Fruit fly (Drosophila melanogaster) whole organism, embryonic: ENCODE data around the gene Rbf2.
A peak's percentile ranks its signal among the peaks of the same experiment; 100 is the strongest.

Source experiments
- Adf1 ChIP-seq: fragments of 200-800 bp; sonication (Bioruptor generic); IDR thresholded peaks from 2 replicates; pipeline ENCODE4 v1.3.6; 2022; ENCODE audit warnings: missing biosample characterization, missing genetic modification characterization
- Asciz ChIP-seq: fragments of 200-800 bp; sonication (Bioruptor generic); optimal IDR thresholded peaks from 2 replicates; lab custom pipeline; 2017; ENCODE audit warnings: missing biosample characterization, mild to moderate bottlenecking, missing genetic modification characterization, missing genetic modification reagents
- CG11560 ChIP-seq: fragments of 200-800 bp; sonication (Bioruptor generic); IDR thresholded peaks from 3 replicates; pipeline ENCODE4 v1.3.6; 2022; ENCODE audit warnings: missing biosample characterization, missing genetic modification characterization
- CG12942 ChIP-seq: fragments of 200-800 bp; sonication (Bioruptor generic); optimal IDR thresholded peaks from 3 replicates; lab custom pipeline; 2016; ENCODE audit warnings: missing biosample characterization, missing genetic modification characterization
- CG1603 ChIP-seq: fragments of 200-800 bp; sonication (Bioruptor generic); optimal IDR thresholded peaks from 2 replicates; lab custom pipeline; 2019; ENCODE audit warnings: missing biosample characterization, mild to moderate bottlenecking, missing genetic modification characterization, moderate library complexity
- CG2120 ChIP-seq: fragments of 200-800 bp; sonication (Bioruptor generic); optimal IDR thresholded peaks from 3 replicates; lab custom pipeline; 2016; ENCODE audit warnings: missing biosample characterization, missing genetic modification characterization
- CG2875 ChIP-seq: fragments of 200-800 bp; sonication (Bioruptor generic); optimal IDR thresholded peaks from 2 replicates; lab custom pipeline; 2017; ENCODE audit warnings: missing biosample characterization, mild to moderate bottlenecking, missing genetic modification characterization, missing genetic modification reagents
- CG2889 ChIP-seq: fragments of 200-800 bp; sonication (Bioruptor generic); IDR thresholded peaks from 3 replicates; pipeline ENCODE4 v1.3.6; 2022; ENCODE audit warnings: missing biosample characterization, missing genetic modification characterization
- CG31224 ChIP-seq: fragments of 200-800 bp; sonication (Bioruptor generic); IDR thresholded peaks from 2 replicates; pipeline ENCODE4 v1.3.6; 2022; ENCODE audit warnings: missing biosample characterization, missing genetic modification characterization
- CG34422 ChIP-seq: fragments of 200-800 bp; sonication (Bioruptor generic); IDR thresholded peaks from 3 replicates; pipeline ENCODE4 v1.3.6; 2022; ENCODE audit warnings: missing biosample characterization, missing genetic modification characterization
- CG4854 ChIP-seq: fragments of 200-800 bp; sonication (Bioruptor generic); optimal IDR thresholded peaks from 2 replicates; lab custom pipeline; 2016; ENCODE audit warnings: missing biosample characterization, missing genetic modification characterization, inconsistent platforms
- CG6689 ChIP-seq: fragments of 200-800 bp; sonication (Bioruptor generic); IDR thresholded peaks from 2 replicates; pipeline ENCODE4 v1.3.6; 2022; ENCODE audit warnings: missing biosample characterization, missing genetic modification characterization
- CG6791 ChIP-seq: fragments of 200-800 bp; sonication (Bioruptor generic); IDR thresholded peaks from 3 replicates; pipeline ENCODE4 v1.3.6; 2022; ENCODE audit warnings: missing biosample characterization, missing genetic modification characterization; ENCODE audit not compliant: partially characterized antibody
- CG6813 ChIP-seq: fragments of 200-800 bp; sonication (Bioruptor generic); optimal IDR thresholded peaks from 2 replicates; lab custom pipeline; 2017; ENCODE audit warnings: missing biosample characterization, missing genetic modification characterization, mild to moderate bottlenecking, moderate library complexity, missing genetic modification reagents
- CG7372 ChIP-seq: fragments of 200-800 bp; sonication (Bioruptor generic); IDR thresholded peaks from 2 replicates; pipeline ENCODE4 v1.3.6; 2022; ENCODE audit warnings: missing biosample characterization, missing genetic modification characterization
- CG7963 ChIP-seq: fragments of 200-800 bp; sonication (Bioruptor generic); IDR thresholded peaks from 3 replicates; pipeline ENCODE4 v1.3.6; 2022; ENCODE audit warnings: missing biosample characterization, missing genetic modification characterization; ENCODE audit not compliant: partially characterized antibody
- CG8478 ChIP-seq: fragments of >200 bp; optimal IDR thresholded peaks from 2 replicates; lab custom pipeline; 2018
- Camta ChIP-seq: fragments of 200-800 bp; sonication (Bioruptor generic); optimal IDR thresholded peaks from 2 replicates; lab custom pipeline; 2016; ENCODE audit warnings: missing biosample characterization, missing genetic modification characterization
- E2f1 ChIP-seq: fragments of 200-800 bp; sonication (Bioruptor generic); IDR thresholded peaks from 2 replicates; pipeline ENCODE4 v1.3.6; 2022; ENCODE audit warnings: missing biosample characterization, missing genetic modification characterization
- Hey ChIP-seq: fragments of 200-800 bp; sonication (Bioruptor generic); optimal IDR thresholded peaks from 3 replicates; lab custom pipeline; 2018; ENCODE audit warnings: missing biosample characterization, mild to moderate bottlenecking, missing genetic modification characterization
- Hr39 ChIP-seq: fragments of >200 bp; optimal IDR thresholded peaks from 2 replicates; lab custom pipeline; 2017
- Jarid2 ChIP-seq: fragments of 200-800 bp; sonication (Bioruptor generic); optimal IDR thresholded peaks from 3 replicates; lab custom pipeline; 2017; ENCODE audit warnings: mild to moderate bottlenecking, missing biosample characterization, missing genetic modification reagents, missing genetic modification characterization
- MBD-R2 ChIP-seq: fragments of 200-800 bp; sonication (Bioruptor generic); IDR thresholded peaks from 2 replicates; pipeline ENCODE4 v1.3.6; 2022; ENCODE audit warnings: missing biosample characterization, missing genetic modification characterization
- MESR4 ChIP-seq: fragments of 200-800 bp; sonication (Bioruptor generic); optimal IDR thresholded peaks from 2 replicates; lab custom pipeline; 2018; ENCODE audit warnings: missing biosample characterization, mild to moderate bottlenecking, missing genetic modification characterization, moderate library complexity
- Med ChIP-seq: fragments of 200-800 bp; sonication (Bioruptor generic); peaks from one replicate; lab custom pipeline; 2016; ENCODE audit warnings: missing biosample characterization, missing genetic modification characterization, mild to moderate bottlenecking, inconsistent platforms, moderate library complexity
- Mes4 ChIP-seq: fragments of 200-800 bp; sonication (Bioruptor generic); optimal IDR thresholded peaks from 2 replicates; lab custom pipeline; 2016; ENCODE audit warnings: missing biosample characterization, missing genetic modification characterization
- NK7.1 ChIP-seq: fragments of 200-800 bp; sonication (Bioruptor generic); optimal IDR thresholded peaks from 3 replicates; lab custom pipeline; 2016; ENCODE audit warnings: missing biosample characterization, missing genetic modification characterization
- Sry-δ ChIP-seq: fragments of 200-800 bp; sonication (Bioruptor generic); optimal IDR thresholded peaks from 2 replicates; lab custom pipeline; 2016; ENCODE audit warnings: missing biosample characterization, missing genetic modification characterization
- cad ChIP-seq: fragments of >200 bp; optimal IDR thresholded peaks from 2 replicates; lab custom pipeline; 2017; ENCODE audit warnings: missing biosample characterization, missing genetic modification characterization
- chm ChIP-seq: fragments of 200-800 bp; sonication (Bioruptor generic); IDR thresholded peaks from 2 replicates; pipeline ENCODE4 v1.3.6; 2022; ENCODE audit warnings: missing biosample characterization, missing genetic modification characterization
- crp ChIP-seq, 2 experiments: fragments of 200-800 bp; sonication (Bioruptor generic); optimal IDR thresholded peaks; 2 replicates in 1 of 2; 3 replicates in 1 of 2; lab custom pipeline; 2017; ENCODE audit warnings: missing biosample characterization in 2 of 2, missing genetic modification characterization in 2 of 2, mild to moderate bottlenecking in 1 of 2, moderate library complexity in 1 of 2
- dimm ChIP-seq: fragments of 200-800 bp; sonication (Bioruptor generic); IDR thresholded peaks from 2 replicates; pipeline ENCODE4 v1.3.6; 2022; ENCODE audit warnings: missing biosample characterization, missing genetic modification characterization
- dpn ChIP-seq, 2 experiments: fragments of 200-800 bp; sonication (Bioruptor generic); optimal IDR thresholded peaks; 3 replicates each; lab custom pipeline; 2016; ENCODE audit warnings: missing biosample characterization in 2 of 2, missing genetic modification characterization in 2 of 2
- ken ChIP-seq: fragments of 200-800 bp; sonication (Bioruptor generic); IDR thresholded peaks from 3 replicates; pipeline ENCODE4 v1.3.6; 2022; ENCODE audit warnings: missing biosample characterization, missing genetic modification characterization
- kni ChIP-seq: fragments of 200-800 bp; sonication (Bioruptor generic); optimal IDR thresholded peaks from 3 replicates; lab custom pipeline; 2017; ENCODE audit warnings: mild to moderate bottlenecking, missing biosample characterization, missing genetic modification reagents, missing genetic modification characterization
- luna ChIP-seq: fragments of 200-800 bp; sonication (Bioruptor generic); optimal IDR thresholded peaks from 2 replicates; lab custom pipeline; 2016; ENCODE audit warnings: missing biosample characterization, missing genetic modification characterization
- nerfin-1 ChIP-seq: fragments of 200-800 bp; sonication (Bioruptor generic); optimal IDR thresholded peaks from 3 replicates; lab custom pipeline; 2019; ENCODE audit warnings: missing biosample characterization, mild to moderate bottlenecking, missing genetic modification characterization, moderate library complexity
- nerfin-2 ChIP-seq: fragments of 200-800 bp; sonication (Bioruptor generic); IDR thresholded peaks from 2 replicates; pipeline ENCODE4 v1.3.6; 2022; ENCODE audit warnings: missing biosample characterization, missing genetic modification characterization; ENCODE audit not compliant: partially characterized antibody
- nmo ChIP-seq: fragments of 200-800 bp; sonication (Bioruptor generic); optimal IDR thresholded peaks from 2 replicates; lab custom pipeline; 2018; ENCODE audit warnings: missing biosample characterization, mild to moderate bottlenecking, missing genetic modification characterization, moderate library complexity
- oc ChIP-seq: fragments of 200-800 bp; sonication (Bioruptor generic); optimal IDR thresholded peaks from 2 replicates; lab custom pipeline; 2018; ENCODE audit warnings: missing biosample characterization, mild to moderate bottlenecking, missing genetic modification characterization, moderate library complexity
- odd ChIP-seq: fragments of 200-800 bp; sonication (Bioruptor generic); optimal IDR thresholded peaks from 2 replicates; lab custom pipeline; 2017; ENCODE audit warnings: missing biosample characterization, mild to moderate bottlenecking, missing genetic modification characterization
- pfk ChIP-seq: fragments of 200-800 bp; sonication (Bioruptor generic); optimal IDR thresholded peaks from 2 replicates; lab custom pipeline; 2018; ENCODE audit warnings: missing biosample characterization, mild to moderate bottlenecking, missing genetic modification characterization, moderate library complexity
- ro ChIP-seq: fragments of 200-800 bp; sonication (Bioruptor generic); IDR thresholded peaks from 2 replicates; pipeline ENCODE4 v1.3.6; 2022; ENCODE audit warnings: missing biosample characterization, missing genetic modification characterization
- run ChIP-seq: fragments of 200-800 bp; sonication (Bioruptor generic); optimal IDR thresholded peaks from 3 replicates; lab custom pipeline; 2018; ENCODE audit warnings: missing biosample characterization, mild to moderate bottlenecking, missing genetic modification characterization
- seq ChIP-seq: fragments of 200-800 bp; sonication (Bioruptor generic); IDR thresholded peaks from 2 replicates; pipeline ENCODE4 v1.3.6; 2022; ENCODE audit warnings: missing biosample characterization, missing genetic modification characterization
- slp2 ChIP-seq: fragments of 200-800 bp; sonication (Bioruptor generic); optimal IDR thresholded peaks from 2 replicates; lab custom pipeline; 2016; ENCODE audit warnings: missing biosample characterization, missing genetic modification characterization
- tgo ChIP-seq: fragments of 200-800 bp; sonication (Bioruptor generic); IDR thresholded peaks from 3 replicates; pipeline ENCODE4 v1.3.6; 2022; ENCODE audit warnings: missing biosample characterization, missing genetic modification characterization
- trem ChIP-seq: fragments of 200-800 bp; optimal IDR thresholded peaks from 3 replicates; lab custom pipeline; 2019; ENCODE audit warnings: missing biosample characterization, mild to moderate bottlenecking, missing genetic modification characterization, moderate library complexity
- unpg ChIP-seq: fragments of 200-800 bp; sonication (Bioruptor generic); optimal IDR thresholded peaks from 3 replicates; lab custom pipeline; 2018; ENCODE audit warnings: missing biosample characterization, mild to moderate bottlenecking, missing genetic modification characterization, moderate library complexity
- vfl ChIP-seq: fragments of 200-800 bp; sonication (Bioruptor generic); optimal IDR thresholded peaks from 2 replicates; lab custom pipeline; 2016; ENCODE audit warnings: missing biosample characterization, missing genetic modification characterization
- wor ChIP-seq: fragments of 200-800 bp; sonication (Bioruptor generic); IDR thresholded peaks from 2 replicates; pipeline ENCODE4 v1.3.6; 2022; ENCODE audit warnings: missing biosample characterization, missing genetic modification characterization

Gene Rbf2

DNA sequence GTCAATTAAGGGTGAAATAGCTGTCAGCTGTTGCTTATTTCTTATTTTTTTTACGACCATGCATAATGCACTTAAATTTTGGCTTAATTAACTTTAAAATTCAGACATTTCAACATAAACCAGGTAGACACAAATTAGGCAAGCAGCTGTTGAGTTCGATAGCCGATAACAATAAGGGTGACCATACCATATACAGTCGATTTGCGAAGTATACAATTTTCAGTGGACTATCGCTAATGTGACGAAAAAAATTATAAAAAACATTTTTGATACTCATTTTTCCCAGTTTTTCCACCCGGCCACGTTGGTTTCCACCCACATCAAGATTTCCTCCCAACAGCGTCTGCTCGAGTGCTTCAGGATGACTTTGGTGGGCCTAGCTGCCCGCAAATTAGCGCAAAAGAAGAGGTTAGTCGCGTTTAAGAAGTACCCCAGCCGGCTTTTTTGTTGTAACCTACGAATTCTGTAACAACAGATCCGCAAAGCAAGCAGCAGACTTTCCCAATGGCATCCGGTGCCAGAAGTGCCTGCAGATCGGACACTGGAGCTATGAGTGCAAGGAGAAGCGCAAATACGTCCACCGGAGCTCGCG, 1.5 kb upstream of the Rbf2 start, which contains the start of the genes CG4287 and CG5516 (continued):
- TF ChIP-seq CG2875 (no peak), CG7372 (GFP tag; lab: Robert Waterston, UW) (no peak), odd (GFP tag; lab: Kevin White, UChicago) (no peak), CG6791 (peak; percentile 48; the same call in 1 of the 3 replicates), CG1603 (tag; lab: Kevin White, UChicago) (peak; percentile 54), crp (GFP tag; optimal IDR thresholded peaks at IDR 0.05; lab: Kevin White, UChicago) (peak; percentile 42 to 86), nerfin-1 (tag; lab: Kevin White, UChicago) (no peak), Adf1 (no peak), Jarid2 (no peak), CG6813 (GFP tag; lab: Kevin White, UChicago) (no peak), Mes4 (GFP tag; lab: Kevin White, UChicago) (no peak), vfl (GFP tag; lab: Kevin White, UChicago) (peak; percentile 20), CG2889 (no peak), seq (GFP tag; lab: Robert Waterston, UW) (no peak), CG34422 (GFP tag; lab: Robert Waterston, UW) (no peak; the same call in 2 of the 3 replicates), MESR4 (GFP tag; lab: Kevin White, UChicago) (peak; percentile 69), kni (GFP tag; lab: Kevin White, UChicago) (no peak), CG4854 (GFP tag; lab: Kevin White, UChicago) (no peak), wor (GFP tag; lab: Robert Waterston, UW) (no peak), chm (GFP tag; lab: Robert Waterston, UW) (no peak), CG7963 (GFP tag; lab: Robert Waterston, UW) (no peak), luna (GFP tag; lab: Kevin White, UChicago) (no peak), CG11560 (tag; lab: Robert Waterston, UW) (no peak), pfk (GFP tag; lab: Kevin White, UChicago) (no peak), CG2120 (GFP tag; lab: Kevin White, UChicago) (peak; percentile 63), nmo (no peak), Camta (GFP tag; lab: Kevin White, UChicago) (no peak), Sry-δ (GFP tag; lab: Kevin White, UChicago) (peak; percentile 56), CG6689 (GFP tag; lab: Robert Waterston, UW) (no peak), Asciz (no peak), Med (no peak), trem (tag; lab: Kevin White, UChicago) (peak; percentile 22), Hey (tag; lab: Kevin White, UChicago) (no peak), NK7.1 (GFP tag; lab: Kevin White, UChicago) (no peak), Hr39 (lab: Kevin White, UChicago) (no peak), ken (GFP tag; lab: Robert Waterston, UW) (no peak), cad (no peak), run (tag; lab: Kevin White, UChicago) (no peak), MBD-R2 (GFP tag; lab: Robert Waterston, UW) (peak; percentile 87), dpn (GFP tag; optimal IDR thresholded peaks at IDR 0.05; lab: Kevin White, UChicago) (peak in 1 of 2 experiments; percentile 1), CG31224 (GFP tag; lab: Robert Waterston, UW) (no peak), slp2 (no peak), CG8478 (lab: Kevin White, UChicago) (no peak), oc (tag; lab: Kevin White, UChicago) (no peak), CG12942 (peak; percentile 17), tgo (GFP tag; lab: Robert Waterston, UW) (no peak), dimm (GFP tag; lab: Robert Waterston, UW) (no peak), nerfin-2 (peak; percentile 48; the same call in 1 of the 2 replicates), ro (GFP tag; lab: Robert Waterston, UW) (no peak), unpg (GFP tag; lab: Kevin White, UChicago) (no peak), E2f1 (GFP tag; lab: Robert Waterston, UW) (no peak)
